Worm (Caenorhabditis elegans) whole organism, young adult: ENCODE results near the gene F46B3.23.
A peak's percentile ranks its signal among the peaks of the same experiment; 100 is the strongest.

Source experiments
- B0019.2 ChIP-seq: fragments of 200-800 bp; sonication (Bioruptor generic); conservative IDR thresholded peaks from 2 replicates; pipeline ENCODE4 v1.3.6; 2022; ENCODE audit warnings: missing genetic modification reagents, missing genetic modification characterization, missing compliant biosample characterization
- B0035.1 ChIP-seq: sonication (generic microtip); optimal IDR thresholded peaks from 2 replicates; lab custom pipeline; 2016; ENCODE audit warnings: missing genetic modification characterization, mild to moderate bottlenecking, missing compliant biosample characterization, missing genotype, missing genetic modification reagents
- F37B4.10 ChIP-seq: fragments of 200-800 bp; sonication (Bioruptor generic); IDR thresholded peaks from 2 replicates; pipeline ENCODE4 v1.3.6; 2022; ENCODE audit warnings: missing genetic modification characterization, missing compliant biosample characterization
- F39B2.1 ChIP-seq: fragments of 200-800 bp; sonication (Bioruptor generic); IDR thresholded peaks from 2 replicates; pipeline ENCODE4 v1.3.6; 2022; ENCODE audit warnings: missing genetic modification reagents, missing genetic modification characterization, missing compliant biosample characterization
- K12H6.12 ChIP-seq: fragments of 200-800 bp; sonication (Bioruptor generic); optimal IDR thresholded peaks from 2 replicates; lab custom pipeline; 2018; ENCODE audit warnings: mild to moderate bottlenecking, missing genetic modification characterization, missing compliant biosample characterization
- Y67H2A.10 ChIP-seq: fragments of 200-800 bp; sonication (Bioruptor generic); conservative IDR thresholded peaks from 2 replicates; pipeline ENCODE4 v1.3.6; 2022; ENCODE audit warnings: missing genetic modification reagents, missing genetic modification characterization, missing compliant biosample characterization
- akir-1 ChIP-seq: fragments of 200-800 bp; sonication (Bioruptor generic); optimal IDR thresholded peaks from 2 replicates; lab custom pipeline; 2018; ENCODE audit warnings: mild to moderate bottlenecking, missing genetic modification characterization, moderate library complexity, missing compliant biosample characterization
- ama-1 ChIP-seq, 3 experiments: fragments of 150-350 bp in 1 of 3; sonication (generic microtip) in 2 of 3; optimal IDR thresholded peaks; 2 replicates each; lab custom pipeline; 2014 to 2018; ENCODE audit warnings: missing biosample characterization in 2 of 3, missing genetic modification characterization in 2 of 3, missing genetic modification reagents in 2 of 3
- bed-2 ChIP-seq: fragments of 200-800 bp; sonication (Bioruptor generic); IDR thresholded peaks from 2 replicates; pipeline ENCODE4 v1.3.6; 2022; ENCODE audit warnings: missing genetic modification reagents, missing genetic modification characterization, missing compliant biosample characterization
- chd-7 ChIP-seq: sonication (generic microtip); optimal IDR thresholded peaks from 2 replicates; lab custom pipeline; 2016; ENCODE audit warnings: mild to moderate bottlenecking, missing genetic modification characterization, moderate library complexity, missing compliant biosample characterization
- dpff-1 ChIP-seq: sonication (generic microtip); optimal IDR thresholded peaks from 2 replicates; lab custom pipeline; 2017; ENCODE audit warnings: mild to moderate bottlenecking, missing genetic modification characterization, missing compliant biosample characterization
- egrh-3 ChIP-seq: fragments of 200-800 bp; sonication (Bioruptor generic); IDR thresholded peaks from 2 replicates; pipeline ENCODE4 v1.3.6; 2022; ENCODE audit warnings: missing genetic modification reagents, missing genetic modification characterization, missing compliant biosample characterization
- ekl-4 ChIP-seq: fragments of 200-800 bp; sonication (Bioruptor generic); IDR thresholded peaks from 2 replicates; pipeline ENCODE4 v1.3.6; 2022; ENCODE audit warnings: missing genetic modification reagents, missing genetic modification characterization, missing compliant biosample characterization
- hlh-26 ChIP-seq: fragments of 200-800 bp; sonication (Bioruptor generic); conservative IDR thresholded peaks from 2 replicates; pipeline ENCODE4 v1.3.6; 2022; ENCODE audit warnings: missing genetic modification reagents, missing genetic modification characterization, missing compliant biosample characterization
- hrde-1 ChIP-seq: sonication (generic microtip); optimal IDR thresholded peaks from 2 replicates; lab custom pipeline; 2016; ENCODE audit warnings: missing genetic modification characterization, mild to moderate bottlenecking, missing compliant biosample characterization, moderate library complexity, missing genotype, missing genetic modification reagents, borderline replicate concordance
- lag-1 ChIP-seq: fragments of 200-800 bp; sonication (Bioruptor generic); IDR thresholded peaks from 2 replicates; pipeline ENCODE4 v1.3.6; 2022; ENCODE audit warnings: missing genetic modification reagents, missing genetic modification characterization, missing compliant biosample characterization
- madf-10 ChIP-seq: sonication (generic microtip); optimal IDR thresholded peaks from 2 replicates; lab custom pipeline; 2016; ENCODE audit warnings: mild to moderate bottlenecking, missing genetic modification characterization, missing compliant biosample characterization
- madf-3 ChIP-seq: fragments of 200-800 bp; sonication (Bioruptor generic); IDR thresholded peaks from 2 replicates; pipeline ENCODE4 v1.3.6; 2022; ENCODE audit warnings: missing genetic modification reagents, missing genetic modification characterization, missing compliant biosample characterization
- mes-4 ChIP-seq: sonication (generic microtip); optimal IDR thresholded peaks from 2 replicates; lab custom pipeline; 2016; ENCODE audit warnings: missing genotype, missing genetic modification characterization, missing compliant biosample characterization
- nfya-1 ChIP-seq: sonication (generic microtip); optimal IDR thresholded peaks from 2 replicates; lab custom pipeline; 2017; ENCODE audit warnings: antibody characterized with exemption, missing compliant biosample characterization, missing genetic modification characterization, borderline replicate concordance; ENCODE audit not compliant: insufficient read depth
- nfya-2 ChIP-seq: fragments of 200-800 bp; sonication (Bioruptor generic); IDR thresholded peaks from 2 replicates; pipeline ENCODE4 v1.3.6; 2022; ENCODE audit warnings: missing genetic modification reagents, missing genetic modification characterization, missing compliant biosample characterization
- nhr-120 ChIP-seq: fragments of 200-800 bp; sonication (Bioruptor generic); IDR thresholded peaks from 2 replicates; pipeline ENCODE4 v1.3.6; 2022; ENCODE audit warnings: missing genetic modification characterization, missing compliant biosample characterization
- rec-8 ChIP-seq, 2 experiments: sonication (generic microtip); optimal IDR thresholded peaks; 2 replicates each; lab custom pipeline; 2016; ENCODE audit warnings: mild to moderate bottlenecking in 2 of 2, missing genetic modification characterization in 2 of 2, missing genetic modification reagents in 2 of 2, missing genotype in 2 of 2, missing biosample characterization in 1 of 2, missing compliant biosample characterization in 1 of 2, moderate library complexity in 1 of 2
- snpc-1.3 ChIP-seq: sonication (generic microtip); optimal IDR thresholded peaks from 2 replicates; lab custom pipeline; 2017; ENCODE audit warnings: missing genetic modification characterization, mild to moderate bottlenecking, missing compliant biosample characterization, antibody characterized with exemption, moderate library complexity, missing genotype, missing genetic modification reagents; ENCODE audit not compliant: insufficient read depth
- sptf-2 ChIP-seq: fragments of 200-800 bp; sonication (Bioruptor generic); optimal IDR thresholded peaks from 2 replicates; lab custom pipeline; 2018; ENCODE audit warnings: mild to moderate bottlenecking, missing genetic modification characterization, missing compliant biosample characterization
- unc-130 ChIP-seq: sonication (generic microtip); optimal IDR thresholded peaks from 2 replicates; lab custom pipeline; 2016; ENCODE audit warnings: missing genetic modification reagents, missing genetic modification characterization, missing compliant biosample characterization
- xnd-1 ChIP-seq: sonication (generic microtip); optimal IDR thresholded peaks from 2 replicates; lab custom pipeline; 2016; ENCODE audit warnings: missing genotype, missing genetic modification reagents, missing genetic modification characterization, missing compliant biosample characterization
- zfh-2 ChIP-seq: fragments of 200-800 bp; sonication (Bioruptor generic); conservative IDR thresholded peaks from 2 replicates; pipeline ENCODE4 v1.3.6; 2022; ENCODE audit warnings: missing genetic modification reagents, missing genetic modification characterization, missing compliant biosample characterization
- zim-3 ChIP-seq: sonication (generic microtip); optimal IDR thresholded peaks from 2 replicates; lab custom pipeline; 2017; ENCODE audit warnings: mild to moderate bottlenecking, missing genetic modification characterization, moderate library complexity, missing compliant biosample characterization
- ztf-26 ChIP-seq: sonication (generic microtip); optimal IDR thresholded peaks from 2 replicates; lab custom pipeline; 2017; ENCODE audit warnings: missing genetic modification characterization, missing compliant biosample characterization
- ztf-6 ChIP-seq: fragments of 200-800 bp; sonication (Bioruptor generic); IDR thresholded peaks from 2 replicates; pipeline ENCODE4 v1.3.6; 2022; ENCODE audit warnings: missing genetic modification reagents, missing genetic modification characterization, missing compliant biosample characterization

F46B3.23 gene

ce11 chrV:20605812-20606211 lies 705 bp downstream of the F46B3.23 start:
- TF ChIP-seq zfh-2 = peak; percentile 26; the same call in 1 of the 2 replicates
- TF ChIP-seq, all 124 proteins: peak for 1; not testable (repeated sequence) for 123

- peak; percentile 84 for TF ChIP-seq zfh-2
- TF ChIP-seq egrh-3 = peak; percentile 57; the same call in 1 of the 2 replicates
- no peak for TF ChIP-seq ekl-4 (GFP tag; lab: Robert Waterston, UW)
- no peak for TF ChIP-seq unc-130 (GFP tag; lab: Kevin White, UChicago)
Measured at ce11 chrV:20604606-20605155, 1.8 kb downstream of the F46B3.23 start, which contains the start of gene ttr-57. TSS of gene ttr-57 (plus strand) at chrV:20605105.

- no peak for TF ChIP-seq nhr-120 (GFP tag; lab: Robert Waterston, UW)
- no peak for TF ChIP-seq akir-1 (GFP tag; lab: Kevin White, UChicago)
- TF ChIP-seq dpff-1 (tag; lab: Kevin White, UChicago) = no peak
- no peak for TF ChIP-seq K12H6.12 (tag; lab: Kevin White, UChicago)
- TF ChIP-seq sptf-2 = no peak
Measured at ce11 chrV:20603014-20603413, 3.5 kb downstream of the F46B3.23 start, which contains the start of gene ttr-11. TSS of gene ttr-11 (plus strand) at chrV:20603314.

ce11 chrV:20600704-20601103 lies 5.8 kb downstream of the F46B3.23 start:
- TF ChIP-seq lag-1 (GFP tag; lab: Robert Waterston, UW) (0 out of 2 replicates have a peak, but pooled peaks have one; percentile 75), hrde-1 (no peak), zim-3 (tag; lab: Kevin White, UChicago) (no peak), F37B4.10 (no peak), zfh-2 (peak; percentile 55; the same call in 1 of the 2 replicates)

- TF ChIP-seq xnd-1 = no peak
- no peak for TF ChIP-seq B0035.1 (tag; lab: Kevin White, UChicago)
- no peak for TF ChIP-seq madf-3
- no peak for TF ChIP-seq nfya-2 (GFP tag; lab: Robert Waterston, UW)
- no peak for TF ChIP-seq ztf-6 (GFP tag; lab: Robert Waterston, UW)
- no peak for TF ChIP-seq hlh-26 (GFP tag; lab: Robert Waterston, UW)
- TF ChIP-seq madf-10 (tag; lab: Kevin White, UChicago) = no peak
Measured at ce11 chrV:20599795-20600194, 6.7 kb downstream of the F46B3.23 start, which contains the start of gene col-163. TSS of gene col-163 (plus strand) at chrV:20600095.

ce11 chrV:20597076-20597475 lies 9.4 kb downstream of the F46B3.23 start, which contains the start of gene F46B3.1:
TSS of gene F46B3.1 (minus strand) at chrV:20597176.
- TF ChIP-seq F39B2.1 (no peak), rec-8 (tag; optimal IDR thresholded peaks at IDR 0.05; lab: Kevin White, UChicago) (no peak), hrde-1 (no peak), ztf-6 (GFP tag; lab: Robert Waterston, UW) (no peak), ztf-26 (tag; lab: Kevin White, UChicago) (no peak), nfya-2 (GFP tag; lab: Robert Waterston, UW) (no peak), snpc-1.3 (no peak), mes-4 (tag; lab: Kevin White, UChicago) (no peak), hlh-26 (GFP tag; lab: Robert Waterston, UW) (no peak), nfya-1 (tag; lab: Kevin White, UChicago) (no peak), chd-7 (tag; lab: Kevin White, UChicago) (no peak), bed-2 (no peak), B0019.2 (no peak), Y67H2A.10 (no peak), ama-1 (optimal IDR thresholded peaks at IDR 0.05; lab: Kevin White, UChicago) (no peak), ama-1 (GFP tag; optimal IDR thresholded peaks at IDR 0.05; lab: Kevin White, UChicago) (no peak)
